Worm (Caenorhabditis elegans): ENCODE results near the gene mdt-30.

DNA sequence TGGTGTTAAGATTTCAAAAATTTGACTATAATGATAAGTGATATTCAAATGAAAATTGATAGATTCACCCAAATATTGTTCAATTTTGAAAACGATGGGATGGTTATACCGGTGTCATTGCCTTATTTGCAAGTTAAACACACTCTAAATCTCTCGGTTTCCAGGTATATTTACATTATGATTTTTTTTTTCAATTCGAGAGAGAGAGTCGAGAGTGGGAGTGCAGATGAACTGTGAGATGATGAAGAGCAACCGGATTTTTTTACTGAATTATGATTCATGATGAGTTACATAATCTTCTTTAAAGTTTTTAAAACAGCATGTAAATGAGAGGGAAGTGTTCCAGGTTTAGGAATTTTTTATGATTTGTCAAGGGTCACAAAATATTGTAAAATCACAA lies 5.7 kb upstream of the mdt-30 start, which contains the start of gene F44B9.10:
- TF ChIP-seq nhr-19 (GFP tag; conservative IDR thresholded peaks at IDR 0.05) (no peak), unc-98 (GFP tag; IDR thresholded peaks at IDR 0.05) (no peak), tlp-1 (tag; optimal IDR thresholded peaks at IDR 0.05) (no peak), ama-1 (optimal IDR thresholded peaks at IDR 0.05) (no peak), lir-3 (tag; optimal IDR thresholded peaks at IDR 0.05; ENCODE audit: poor library complexity) (no peak), lsy-2 (tag; optimal IDR thresholded peaks at IDR 0.05) (no peak), aha-1 (tag; optimal IDR thresholded peaks at IDR 0.05) (no peak), unc-30 (tag; optimal IDR thresholded peaks at IDR 0.05) (no peak)

Data from whole organism, L1 larva.